Fruit fly (Drosophila melanogaster) whole organism, embryonic: Measurements from ENCODE around the gene Mlp84B.

Experiments used
- CG10147 ChIP-seq: fragments of 200-800 bp; sonication (Bioruptor generic); optimal IDR thresholded peaks from 2 replicates; lab custom pipeline; 2019; ENCODE audit warnings: missing biosample characterization, mild to moderate bottlenecking, missing genetic modification characterization, moderate library complexity
- CG10543 ChIP-seq: fragments of 200-800 bp; sonication (Bioruptor generic); optimal IDR thresholded peaks from 3 replicates; lab custom pipeline; 2017; ENCODE audit warnings: missing biosample characterization, mild to moderate bottlenecking, missing genetic modification characterization, moderate library complexity
- CG11695 ChIP-seq: fragments of 200-800 bp; sonication (Bioruptor generic); IDR thresholded peaks from 3 replicates; pipeline ENCODE4 v1.3.6; 2022; ENCODE audit warnings: missing biosample characterization, missing genetic modification characterization
- CG12071 ChIP-seq: fragments of 200-800 bp; sonication (Bioruptor generic); optimal IDR thresholded peaks from 3 replicates; lab custom pipeline; 2018; ENCODE audit warnings: missing biosample characterization, mild to moderate bottlenecking, missing genetic modification characterization
- CG12299 ChIP-seq: fragments of 200-800 bp; sonication (Bioruptor generic); optimal IDR thresholded peaks from 2 replicates; lab custom pipeline; 2018; ENCODE audit warnings: missing biosample characterization, mild to moderate bottlenecking, missing genetic modification characterization
- CG12391 ChIP-seq: fragments of 200-800 bp; sonication (Bioruptor generic); optimal IDR thresholded peaks from 3 replicates; lab custom pipeline; 2018; ENCODE audit warnings: missing biosample characterization, mild to moderate bottlenecking, missing genetic modification characterization, moderate library complexity
- CG13123 ChIP-seq: fragments of 200-800 bp; sonication (Bioruptor generic); optimal IDR thresholded peaks from 2 replicates; lab custom pipeline; 2016; ENCODE audit warnings: missing biosample characterization, missing genetic modification characterization
- CG14860 ChIP-seq: fragments of 200-800 bp; sonication (Bioruptor generic); IDR thresholded peaks from 3 replicates; pipeline ENCODE4 v1.3.6; 2022; ENCODE audit warnings: missing biosample characterization, missing genetic modification characterization; ENCODE audit not compliant: partially characterized antibody
- CG17829 ChIP-seq: fragments of 200-800 bp; optimal IDR thresholded peaks from 2 replicates; lab custom pipeline; 2019; ENCODE audit warnings: missing biosample characterization, mild to moderate bottlenecking, missing genetic modification characterization, moderate library complexity
- CG18262 ChIP-seq: fragments of 200-800 bp; optimal IDR thresholded peaks from 3 replicates; lab custom pipeline; 2019; ENCODE audit warnings: missing biosample characterization, mild to moderate bottlenecking, missing genetic modification characterization, moderate library complexity
- CG18476 ChIP-seq: fragments of 200-800 bp; sonication (Bioruptor generic); optimal IDR thresholded peaks from 2 replicates; lab custom pipeline; 2016; ENCODE audit warnings: missing biosample characterization, mild to moderate bottlenecking, missing genetic modification characterization
- CG3847 ChIP-seq: fragments of 200-800 bp; sonication (Bioruptor generic); IDR thresholded peaks from 2 replicates; pipeline ENCODE4 v1.3.6; 2022; ENCODE audit warnings: missing biosample characterization, missing genetic modification characterization
- CG3995 ChIP-seq: fragments of 200-800 bp; sonication (Bioruptor generic); optimal IDR thresholded peaks from 3 replicates; lab custom pipeline; 2016; ENCODE audit warnings: missing biosample characterization, missing genetic modification characterization
- CG4854 ChIP-seq: fragments of 200-800 bp; sonication (Bioruptor generic); optimal IDR thresholded peaks from 2 replicates; lab custom pipeline; 2016; ENCODE audit warnings: missing biosample characterization, missing genetic modification characterization, inconsistent platforms
- CG6854 ChIP-seq: fragments of 200-800 bp; sonication (Bioruptor generic); optimal IDR thresholded peaks from 3 replicates; lab custom pipeline; 2017; ENCODE audit warnings: missing biosample characterization, mild to moderate bottlenecking, missing genetic modification characterization
- CG7357 ChIP-seq: fragments of 200-800 bp; sonication (Bioruptor generic); IDR thresholded peaks from 3 replicates; pipeline ENCODE4 v1.3.6; 2022; ENCODE audit warnings: missing biosample characterization, missing genetic modification characterization
- CG9797 ChIP-seq: fragments of 200-800 bp; sonication (Bioruptor generic); optimal IDR thresholded peaks from 3 replicates; lab custom pipeline; 2018; ENCODE audit warnings: missing biosample characterization, mild to moderate bottlenecking, missing genetic modification characterization
- Eip74EF ChIP-seq, 2 experiments: fragments of 200-800 bp in 1 of 2; fragments of >200 bp in 1 of 2; sonication (Bioruptor generic) in 1 of 2; optimal IDR thresholded peaks; 2 replicates each; lab custom pipeline; 2017 to 2019; ENCODE audit warnings: missing biosample characterization in 2 of 2, missing genetic modification characterization in 2 of 2, mild to moderate bottlenecking in 1 of 2, moderate library complexity in 1 of 2
- Fer2 ChIP-seq: fragments of 200-800 bp; sonication (Bioruptor generic); optimal IDR thresholded peaks from 2 replicates; lab custom pipeline; 2018; ENCODE audit warnings: missing biosample characterization, mild to moderate bottlenecking, missing genetic modification characterization, moderate library complexity
- HLH54F ChIP-seq: fragments of 200-800 bp; sonication (Bioruptor generic); optimal IDR thresholded peaks from 3 replicates; lab custom pipeline; 2016; ENCODE audit warnings: missing biosample characterization, missing genetic modification characterization
- HmgZ ChIP-seq: fragments of 200-800 bp; sonication (Bioruptor generic); optimal IDR thresholded peaks from 2 replicates; lab custom pipeline; 2018; ENCODE audit warnings: missing biosample characterization, mild to moderate bottlenecking, missing genetic modification characterization
- Jarid2 ChIP-seq: fragments of 200-800 bp; sonication (Bioruptor generic); optimal IDR thresholded peaks from 3 replicates; lab custom pipeline; 2017; ENCODE audit warnings: mild to moderate bottlenecking, missing biosample characterization, missing genetic modification reagents, missing genetic modification characterization
- Mes4 ChIP-seq: fragments of 200-800 bp; sonication (Bioruptor generic); optimal IDR thresholded peaks from 2 replicates; lab custom pipeline; 2016; ENCODE audit warnings: missing biosample characterization, missing genetic modification characterization
- NFAT ChIP-seq: fragments of 200-800 bp; sonication (Bioruptor generic); IDR thresholded peaks from 2 replicates; pipeline ENCODE4 v1.3.6; 2022; ENCODE audit warnings: missing biosample characterization, missing genetic modification characterization
- Xrp1 ChIP-seq: fragments of 200-800 bp; sonication (Bioruptor generic); IDR thresholded peaks from 2 replicates; pipeline ENCODE4 v1.3.6; 2022; ENCODE audit warnings: missing biosample characterization, missing genetic modification characterization
- az2 ChIP-seq: fragments of 200-800 bp; sonication (Bioruptor generic); optimal IDR thresholded peaks from 3 replicates; lab custom pipeline; 2016; ENCODE audit warnings: missing biosample characterization, missing genetic modification characterization
- bcd ChIP-seq: fragments of 200-800 bp; sonication (Bioruptor generic); optimal IDR thresholded peaks from 2 replicates; lab custom pipeline; 2017; ENCODE audit warnings: missing biosample characterization, mild to moderate bottlenecking, missing genetic modification characterization
- cato ChIP-seq: fragments of 200-800 bp; sonication (Bioruptor generic); optimal IDR thresholded peaks from 2 replicates; lab custom pipeline; 2016; ENCODE audit warnings: missing biosample characterization, missing genetic modification characterization, borderline replicate concordance
- cg ChIP-seq: fragments of 200-800 bp; sonication (Bioruptor generic); optimal IDR thresholded peaks from 3 replicates; lab custom pipeline; 2019; ENCODE audit warnings: missing biosample characterization, mild to moderate bottlenecking, missing genetic modification characterization, moderate library complexity
- chn ChIP-seq: fragments of 200-800 bp; sonication (Bioruptor generic); optimal IDR thresholded peaks from 2 replicates; lab custom pipeline; 2016; ENCODE audit warnings: missing biosample characterization, missing genetic modification characterization
- dmrt11E ChIP-seq: fragments of 200-800 bp; sonication (Bioruptor generic); optimal IDR thresholded peaks from 3 replicates; lab custom pipeline; 2018; ENCODE audit warnings: missing biosample characterization, mild to moderate bottlenecking, missing genetic modification characterization, moderate library complexity
- grau ChIP-seq: fragments of 200-800 bp; optimal IDR thresholded peaks from 3 replicates; lab custom pipeline; 2019; ENCODE audit warnings: missing biosample characterization, mild to moderate bottlenecking, missing genetic modification characterization, moderate library complexity
- gsb-n ChIP-seq: fragments of 200-800 bp; sonication (Bioruptor generic); optimal IDR thresholded peaks from 3 replicates; lab custom pipeline; 2018; ENCODE audit warnings: missing biosample characterization, mild to moderate bottlenecking, missing genetic modification characterization
- ind ChIP-seq: fragments of 200-800 bp; sonication (Bioruptor generic); optimal IDR thresholded peaks from 3 replicates; lab custom pipeline; 2016; ENCODE audit warnings: missing biosample characterization, missing genetic modification characterization
- jigr1 ChIP-seq: fragments of 200-800 bp; sonication (Bioruptor generic); IDR thresholded peaks from 3 replicates; pipeline ENCODE4 v1.3.6; 2022; ENCODE audit warnings: missing biosample characterization, missing genetic modification characterization
- kah ChIP-seq: fragments of 200-800 bp; sonication (Bioruptor generic); optimal IDR thresholded peaks from 2 replicates; lab custom pipeline; 2018; ENCODE audit warnings: missing biosample characterization, mild to moderate bottlenecking, missing genetic modification characterization
- kni ChIP-seq: fragments of 200-800 bp; sonication (Bioruptor generic); optimal IDR thresholded peaks from 3 replicates; lab custom pipeline; 2017; ENCODE audit warnings: mild to moderate bottlenecking, missing biosample characterization, missing genetic modification reagents, missing genetic modification characterization
- nau ChIP-seq: fragments of 200-800 bp; sonication (Bioruptor generic); optimal IDR thresholded peaks from 3 replicates; lab custom pipeline; 2017; ENCODE audit warnings: missing biosample characterization, mild to moderate bottlenecking, missing genetic modification characterization, missing genetic modification reagents
- org-1 ChIP-seq: fragments of 200-800 bp; sonication (Bioruptor generic); optimal IDR thresholded peaks from 2 replicates; lab custom pipeline; 2017; ENCODE audit warnings: missing biosample characterization, missing genetic modification characterization
- pho ChIP-seq: fragments of 200-800 bp; sonication (Bioruptor generic); optimal IDR thresholded peaks from 2 replicates; lab custom pipeline; 2016; ENCODE audit warnings: missing biosample characterization, missing genetic modification characterization
- phol ChIP-seq: fragments of 200-800 bp; sonication (Bioruptor generic); optimal IDR thresholded peaks from 3 replicates; lab custom pipeline; 2018; ENCODE audit warnings: missing biosample characterization, mild to moderate bottlenecking, missing genetic modification characterization, moderate library complexity
- pita ChIP-seq: fragments of 200-800 bp; sonication (Bioruptor generic); optimal IDR thresholded peaks from 2 replicates; lab custom pipeline; 2017; ENCODE audit warnings: missing biosample characterization, mild to moderate bottlenecking, missing genetic modification characterization
- psq ChIP-seq: fragments of 200-800 bp; sonication (Bioruptor generic); optimal IDR thresholded peaks from 2 replicates; lab custom pipeline; 2017; ENCODE audit warnings: missing biosample characterization, missing genetic modification characterization
- pum ChIP-seq: fragments of 200-800 bp; sonication (Bioruptor generic); optimal IDR thresholded peaks from 2 replicates; lab custom pipeline; 2016; ENCODE audit warnings: missing biosample characterization, missing genetic modification characterization
- shn ChIP-seq: fragments of 200-800 bp; sonication (Bioruptor generic); optimal IDR thresholded peaks from 3 replicates; lab custom pipeline; 2016; ENCODE audit warnings: missing biosample characterization, missing genetic modification characterization
- so ChIP-seq: fragments of 200-800 bp; sonication (Bioruptor generic); IDR thresholded peaks from 3 replicates; pipeline ENCODE4 v1.3.6; 2022; ENCODE audit warnings: missing biosample characterization, missing genetic modification characterization
- toy ChIP-seq: fragments of 200-800 bp; sonication (Bioruptor generic); IDR thresholded peaks from 2 replicates; pipeline ENCODE4 v1.3.6; 2022; ENCODE audit warnings: missing biosample characterization, missing genetic modification characterization
- vfl ChIP-seq: fragments of 200-800 bp; sonication (Bioruptor generic); optimal IDR thresholded peaks from 2 replicates; lab custom pipeline; 2016; ENCODE audit warnings: missing biosample characterization, missing genetic modification characterization
- vnd ChIP-seq: fragments of 200-800 bp; sonication (Bioruptor generic); IDR thresholded peaks from 3 replicates; pipeline ENCODE4 v1.3.6; 2022; ENCODE audit warnings: missing biosample characterization, missing genetic modification characterization; ENCODE audit not compliant: partially characterized antibody
- z ChIP-seq: fragments of 200-800 bp; sonication (Bioruptor generic); IDR thresholded peaks from 3 replicates; pipeline ENCODE4 v1.3.6; 2022; ENCODE audit warnings: missing biosample characterization, missing genetic modification characterization

The Mlp84B gene

DNA sequence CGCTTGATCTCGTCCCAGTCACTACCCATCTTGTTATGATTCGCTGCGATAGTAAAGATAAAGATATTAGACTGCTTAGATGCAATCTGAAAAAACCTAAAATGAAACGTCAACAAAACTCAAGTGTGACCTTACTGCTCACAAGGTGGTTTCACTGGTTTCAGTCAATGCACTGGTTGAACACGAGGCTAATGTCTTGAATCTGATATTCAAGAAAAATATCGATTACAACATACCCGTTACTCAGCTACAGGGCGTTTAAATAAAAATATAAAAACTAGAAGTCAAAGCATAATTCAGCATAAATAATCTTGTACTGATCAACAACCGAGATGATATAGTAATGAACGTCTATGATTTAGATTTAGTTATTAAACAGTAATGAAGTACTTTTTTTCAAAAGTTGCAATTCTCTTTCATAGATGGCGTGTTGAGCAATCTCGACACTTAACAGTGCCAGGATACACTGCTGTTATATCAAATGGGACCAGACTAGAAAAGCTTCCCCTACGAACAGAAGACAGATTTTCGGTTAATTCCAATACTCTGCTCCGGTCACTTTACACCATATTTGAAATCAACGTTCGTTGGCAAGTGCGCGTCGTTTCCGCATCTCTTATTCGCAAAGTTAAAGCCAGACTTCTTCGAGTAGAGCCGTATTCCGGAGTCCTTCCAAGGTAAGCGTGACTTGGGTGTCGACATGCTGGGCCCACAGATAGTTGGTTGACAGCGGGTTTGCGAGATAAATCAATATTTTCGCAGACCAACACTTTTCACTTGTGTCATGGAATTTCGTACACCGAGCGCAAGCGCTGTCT is 43.0 kb downstream of the Mlp84B start, which contains the start of the genes Ufl1 and CG1943 (continued):
- TF ChIP-seq NFAT (GFP tag; lab: Robert Waterston, UW) = no peak
- TF ChIP-seq vnd (GFP tag; lab: Robert Waterston, UW) = no peak
- TF ChIP-seq HLH54F (GFP tag; lab: Kevin White, UChicago) = no peak
- no peak for TF ChIP-seq dmrt11E (tag; lab: Kevin White, UChicago)
- peak in 1 of 2 experiments; percentile 62 for TF ChIP-seq Eip74EF (GFP tag; optimal IDR thresholded peaks at IDR 0.05; lab: Kevin White, UChicago)
- no peak for TF ChIP-seq CG14860 (GFP tag; lab: Robert Waterston, UW)
- no peak for TF ChIP-seq CG11695
- TF ChIP-seq HmgZ = no peak
- no peak for TF ChIP-seq ind
- TF ChIP-seq kni (GFP tag; lab: Kevin White, UChicago) = no peak
- TF ChIP-seq nau = peak; percentile 74
- TF ChIP-seq so (GFP tag; lab: Robert Waterston, UW) = no peak
- TF ChIP-seq z = no peak
- TF ChIP-seq CG18476 (GFP tag; lab: Kevin White, UChicago) = no peak
- TF ChIP-seq CG12071 (GFP tag; lab: Kevin White, UChicago) = no peak
- no peak for TF ChIP-seq vfl (GFP tag; lab: Kevin White, UChicago)
- TF ChIP-seq CG10543 (GFP tag; lab: Kevin White, UChicago) = no peak
- no peak for TF ChIP-seq gsb-n
- TF ChIP-seq kah (GFP tag; lab: Kevin White, UChicago) = peak; percentile 73
- TF ChIP-seq CG9797 = peak; percentile 92
- peak; percentile 92 for TF ChIP-seq CG3995 (GFP tag; lab: Kevin White, UChicago)
- no peak for TF ChIP-seq org-1 (GFP tag; lab: Kevin White, UChicago)
- no peak for TF ChIP-seq Xrp1 (GFP tag; lab: Robert Waterston, UW)
- no peak for TF ChIP-seq toy (GFP tag; lab: Robert Waterston, UW)
- peak; percentile 21 for TF ChIP-seq phol
- no peak for TF ChIP-seq CG7357 (GFP tag; lab: Robert Waterston, UW)
- TF ChIP-seq jigr1 = no peak
- TF ChIP-seq CG18262 (tag; lab: Kevin White, UChicago) = no peak
- TF ChIP-seq CG12391 = peak; percentile 25
- TF ChIP-seq bcd (GFP tag; lab: Kevin White, UChicago) = no peak
- no peak for TF ChIP-seq pum (GFP tag; lab: Kevin White, UChicago)
- TF ChIP-seq Mes4 (GFP tag; lab: Kevin White, UChicago) = no peak
- no peak for TF ChIP-seq Fer2 (tag; lab: Kevin White, UChicago)
- no peak for TF ChIP-seq chn (GFP tag; lab: Kevin White, UChicago)
- peak; percentile 6 for TF ChIP-seq CG17829
- no peak for TF ChIP-seq CG4854
- TF ChIP-seq pita = peak; percentile 86
- TF ChIP-seq CG13123 (GFP tag; lab: Kevin White, UChicago) = no peak
- TF ChIP-seq shn = no peak
- TF ChIP-seq pho (GFP tag; lab: Kevin White, UChicago) = peak; percentile 20
- no peak for TF ChIP-seq grau (tag; lab: Kevin White, UChicago)
- peak; percentile 78 for TF ChIP-seq cg
- no peak for TF ChIP-seq CG3847 (GFP tag; lab: Robert Waterston, UW)
- no peak for TF ChIP-seq psq (GFP tag; lab: Kevin White, UChicago)
- no peak for TF ChIP-seq CG12299 (tag; lab: Kevin White, UChicago)
- TF ChIP-seq cato (GFP tag; lab: Kevin White, UChicago) = no peak
- peak; percentile 38 for TF ChIP-seq CG6854 (GFP tag; lab: Kevin White, UChicago)
- TF ChIP-seq CG10147 (GFP tag; lab: Kevin White, UChicago) = no peak
- peak; percentile 9 for TF ChIP-seq Jarid2 (GFP tag; lab: Kevin White, UChicago)
- TF ChIP-seq az2 = no peak
